Worm (Caenorhabditis elegans): ENCODE data around the gene Y46E12A.2.

ce11 chrIII:1743488-1744020, 15.2 kb upstream of the Y46E12A.2 start:
- no peak for TF ChIP-seq attf-6 (GFP tag; IDR thresholded peaks at IDR 0.05)
- no peak for TF ChIP-seq mes-4 (tag; optimal IDR thresholded peaks at IDR 0.05)
- no peak for TF ChIP-seq bed-1 (GFP tag; IDR thresholded peaks at IDR 0.05)
- TF ChIP-seq lin-35 (GFP tag; optimal IDR thresholded peaks at IDR 0.05) = no peak
- TF ChIP-seq nfya-1 (tag; optimal IDR thresholded peaks at IDR 0.05; ENCODE audit: borderline replicate concordance, insufficient read depth) = no peak
- TF ChIP-seq pha-4 (tag; optimal IDR thresholded peaks at IDR 0.05) = no peak

Measured in whole organism, young adult.